Fruit fly (Drosophila melanogaster): ENCODE measurements around the gene beta-Man.

The beta-Man gene

DNA sequence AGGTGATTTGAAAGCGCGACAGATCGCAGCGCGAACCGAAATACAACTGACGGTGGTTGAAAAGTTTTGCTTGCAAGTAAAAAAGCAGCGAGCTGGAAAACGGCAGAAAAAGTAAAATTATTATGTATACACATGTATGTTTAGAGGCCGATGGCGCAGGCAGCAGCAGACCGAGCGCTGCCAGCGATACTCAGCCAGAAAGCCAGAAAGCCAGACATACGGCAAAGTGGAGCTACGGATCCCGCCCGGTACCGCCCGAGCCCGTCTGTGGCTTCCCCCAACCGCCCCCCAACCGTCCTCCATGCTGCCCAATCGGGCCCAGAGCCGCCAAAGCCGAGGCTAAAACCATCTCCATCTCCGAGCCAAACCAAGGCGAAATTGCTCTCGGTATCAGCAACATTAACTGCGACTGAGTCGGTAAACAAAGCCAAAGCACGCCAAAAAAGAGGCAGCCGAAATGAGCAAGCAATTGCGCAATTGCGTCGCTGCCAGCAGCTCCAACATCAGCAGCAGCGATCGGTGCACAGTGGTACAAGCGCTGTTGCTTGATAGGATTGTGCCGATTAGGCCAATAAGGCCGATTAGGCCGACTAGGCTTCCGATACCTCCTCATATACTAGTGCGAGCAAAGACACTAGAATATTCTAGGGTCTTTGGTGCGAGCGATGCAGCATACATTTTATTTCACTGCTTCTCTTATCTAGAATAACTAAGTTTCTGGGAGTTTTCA lies 18.4 kb downstream of the beta-Man start, which contains the start of gene CG14636 (continued):
- peak; percentile 68; the same call in 1 of the 2 replicates for TF ChIP-seq klu (GFP tag; IDR thresholded peaks at IDR 0.05)
- TF ChIP-seq grau (tag; optimal IDR thresholded peaks at IDR 0.05) = peak; percentile 75
- peak; percentile 11 for TF ChIP-seq CG11398 (GFP tag; optimal IDR thresholded peaks at IDR 0.05)
- peak; percentile 80 for TF ChIP-seq CG13296 (GFP tag; optimal IDR thresholded peaks at IDR 0.05)
- TF ChIP-seq CG14014 (GFP tag; IDR thresholded peaks at IDR 0.05) = peak; percentile 78
- peak; percentile 64 for TF ChIP-seq CG9817 (tag; optimal IDR thresholded peaks at IDR 0.05)
- TF ChIP-seq fu2 (GFP tag; optimal IDR thresholded peaks at IDR 0.05) = peak; percentile 61
- TF ChIP-seq CG12104 (GFP tag; optimal IDR thresholded peaks at IDR 0.05) = peak; percentile 22
- TF ChIP-seq nmo (GFP tag; optimal IDR thresholded peaks at IDR 0.05) = peak; percentile 43
- TF ChIP-seq zfh1 (GFP tag; IDR thresholded peaks at IDR 0.05) = peak; percentile 60; the same call in 1 of the 3 replicates
- no peak for TF ChIP-seq sna (GFP tag; IDR thresholded peaks at IDR 0.05; ENCODE audit: partially characterized antibody)
- TF ChIP-seq otp (GFP tag; IDR thresholded peaks at IDR 0.05) = 0 out of 3 replicates have a peak, but pooled peaks have one; percentile 25
- TF ChIP-seq CG12769 (tag; optimal IDR thresholded peaks at IDR 0.05) = peak; percentile 71
- no peak for TF ChIP-seq YL-1 (GFP tag; optimal IDR thresholded peaks at IDR 0.05)
- peak; percentile 69 for TF ChIP-seq tap (tag; optimal IDR thresholded peaks at IDR 0.05)
- TF ChIP-seq cwo (GFP tag; optimal IDR thresholded peaks at IDR 0.05) = peak; percentile 69
- peak; percentile 44 for TF ChIP-seq disco-r (GFP tag; optimal IDR thresholded peaks at IDR 0.05)
- no peak for TF ChIP-seq CG3163 (GFP tag; optimal IDR thresholded peaks at IDR 0.05)
- peak; percentile 41; the same call in 2 of the 3 replicates for TF ChIP-seq knrl (GFP tag; IDR thresholded peaks at IDR 0.05; ENCODE audit: partially characterized antibody)
- TF ChIP-seq H2.0 (GFP tag; IDR thresholded peaks at IDR 0.05) = peak; percentile 57; the same call in 1 of the 2 replicates
- peak; percentile 62; the same call in 1 of the 3 replicates for TF ChIP-seq hb (GFP tag; IDR thresholded peaks at IDR 0.05; ENCODE audit: partially characterized antibody)
- peak; percentile 27; the same call in 1 of the 2 replicates for TF ChIP-seq ham (GFP tag; IDR thresholded peaks at IDR 0.05)
- no peak for TF ChIP-seq tll (GFP tag; optimal IDR thresholded peaks at IDR 0.05)
- TF ChIP-seq Side (GFP tag; optimal IDR thresholded peaks at IDR 0.05) = peak; percentile 63
- no peak for TF ChIP-seq CG8290 (GFP tag; optimal IDR thresholded peaks at IDR 0.05)
- TF ChIP-seq CG8290 (tag; optimal IDR thresholded peaks at IDR 0.05) = peak in 1 of 2 experiments; percentile 62
- TF ChIP-seq kni (GFP tag; optimal IDR thresholded peaks at IDR 0.05) = no peak
- TF ChIP-seq pan (optimal IDR thresholded peaks at IDR 0.05) = no peak
- TF ChIP-seq pan (GFP tag; optimal IDR thresholded peaks at IDR 0.05 in 1 of 2, IDR thresholded peaks at IDR 0.05 in 1 of 2) = peak in 1 of 2 experiments; percentile 86
- no peak for TF ChIP-seq zen2 (GFP tag; IDR thresholded peaks at IDR 0.05; ENCODE audit: partially characterized antibody)
- TF ChIP-seq da (GFP tag; optimal IDR thresholded peaks at IDR 0.05) = no peak
- no peak for TF ChIP-seq zf30C (GFP tag; optimal IDR thresholded peaks at IDR 0.05)
- peak; percentile 58 for TF ChIP-seq fd3F (GFP tag; optimal IDR thresholded peaks at IDR 0.05)
- peak; percentile 48 for TF ChIP-seq CG6683 (GFP tag; optimal IDR thresholded peaks at IDR 0.05)
- TF ChIP-seq dimm (GFP tag; IDR thresholded peaks at IDR 0.05) = peak; percentile 5; the same call in 1 of the 2 replicates
- TF ChIP-seq CG30403 (GFP tag; optimal IDR thresholded peaks at IDR 0.05) = peak; percentile 60
- TF ChIP-seq tup (GFP tag; optimal IDR thresholded peaks at IDR 0.05) = no peak
- TF ChIP-seq dpn (GFP tag; optimal IDR thresholded peaks at IDR 0.05) = peak; percentile 73 to 74
- TF ChIP-seq Deaf1 (tag; optimal IDR thresholded peaks at IDR 0.05) = peak; percentile 57
- TF ChIP-seq cas (GFP tag; IDR thresholded peaks at IDR 0.05) = 0 out of 2 replicates have a peak, but pooled peaks have one; percentile 39
- no peak for TF ChIP-seq zen (tag; optimal IDR thresholded peaks at IDR 0.05)
- peak; percentile 64 for TF ChIP-seq CG16863 (GFP tag; optimal IDR thresholded peaks at IDR 0.05)
- TF ChIP-seq odd (GFP tag; optimal IDR thresholded peaks at IDR 0.05) = peak; percentile 66
- TF ChIP-seq NfI (GFP tag; optimal IDR thresholded peaks at IDR 0.05) = peak; percentile 70
- peak; percentile 21 for TF ChIP-seq CG18262 (tag; optimal IDR thresholded peaks at IDR 0.05)
- peak; percentile 69 for TF ChIP-seq pb (GFP tag; optimal IDR thresholded peaks at IDR 0.05)
- peak; percentile 30 for TF ChIP-seq CG8089 (GFP tag; optimal IDR thresholded peaks at IDR 0.05)
- peak; percentile 71; the same call in 1 of the 3 replicates for TF ChIP-seq C15 (GFP tag; IDR thresholded peaks at IDR 0.05)
- peak; percentile 54 for TF ChIP-seq CG12155 (GFP tag; optimal IDR thresholded peaks at IDR 0.05)
